Fruit fly (Drosophila melanogaster): ENCODE measurements around the gene CG14891.

CG14891 gene

DNA sequence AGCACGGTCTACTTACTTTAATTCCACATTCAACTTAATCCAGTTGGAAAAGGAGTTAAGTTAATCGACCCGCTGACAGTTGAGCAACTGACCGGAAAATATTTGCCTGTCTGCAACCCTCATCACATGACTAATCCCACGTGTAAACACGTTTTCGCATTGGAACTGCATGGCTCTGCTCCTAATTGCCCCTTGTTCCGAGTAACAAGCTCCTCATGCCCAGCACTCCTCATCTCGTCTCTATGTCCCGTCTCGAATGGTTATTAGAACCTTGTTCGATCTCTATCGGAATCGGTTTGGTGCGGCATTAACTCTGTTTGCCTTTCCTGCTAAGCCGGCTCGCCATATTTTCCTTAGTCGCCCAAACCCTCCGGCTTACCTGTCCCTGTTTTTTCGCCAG is 45.1 kb upstream of the CG14891 start:
- TF ChIP-seq CG14050 (GFP tag; IDR thresholded peaks at IDR 0.05) (no peak), D (optimal IDR thresholded peaks at IDR 0.05) (peak; percentile 21), D (GFP tag; optimal IDR thresholded peaks at IDR 0.05) (no peak), CG6272 (GFP tag; IDR thresholded peaks at IDR 0.05) (no peak), tll (GFP tag; optimal IDR thresholded peaks at IDR 0.05) (peak in 1 of 2 experiments; percentile 50), Pdp1 (GFP tag; optimal IDR thresholded peaks at IDR 0.05) (no peak), zen (tag; optimal IDR thresholded peaks at IDR 0.05) (peak; percentile 96), Med (GFP tag) (peak; percentile 24), Elba2 (GFP tag; optimal IDR thresholded peaks at IDR 0.05) (peak; percentile 39), CoRest (tag; optimal IDR thresholded peaks at IDR 0.05) (no peak), CG6791 (GFP tag; IDR thresholded peaks at IDR 0.05; ENCODE audit: partially characterized antibody) (0 out of 3 replicates have a peak, but pooled peaks have one; percentile 12)

DNA sequence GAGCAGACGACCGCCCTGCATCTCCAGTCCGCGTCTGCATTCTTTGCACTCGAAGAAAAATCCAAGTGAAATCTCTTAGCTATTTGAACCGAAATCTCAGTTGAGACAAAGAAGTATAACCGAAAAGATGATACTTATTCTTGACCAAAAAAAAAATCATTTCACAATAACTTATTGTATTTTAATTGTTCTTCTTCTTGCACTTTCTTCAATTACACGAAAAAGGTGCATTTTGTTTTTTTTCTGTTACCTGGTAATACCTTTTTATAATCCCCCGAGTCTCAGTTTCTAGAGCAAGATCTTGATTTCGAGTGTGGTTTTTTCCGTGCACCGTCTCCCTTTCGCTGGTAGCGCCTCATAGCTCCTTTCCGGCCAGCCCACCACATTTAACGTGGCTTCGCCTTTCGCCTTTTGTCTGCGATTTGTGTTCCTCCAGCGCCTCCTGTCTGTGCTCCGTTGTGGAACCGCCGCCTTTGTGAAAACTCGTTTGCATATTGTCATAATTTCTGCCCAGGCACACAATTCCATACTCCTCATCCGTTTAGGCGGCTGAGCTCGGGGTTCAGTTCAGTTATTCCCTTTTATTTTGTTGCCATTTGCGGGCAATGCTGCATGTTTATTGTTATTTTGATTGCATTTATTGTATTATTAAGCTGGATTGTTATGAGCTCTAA is 44.5 kb upstream of the CG14891 start:
- TF ChIP-seq CG14710 (tag; optimal IDR thresholded peaks at IDR 0.05): peak; percentile 26
- no peak for TF ChIP-seq Six4 (GFP tag; optimal IDR thresholded peaks at IDR 0.05)
- no peak for TF ChIP-seq CG30020 (tag; optimal IDR thresholded peaks at IDR 0.05)
- TF ChIP-seq ken (GFP tag; IDR thresholded peaks at IDR 0.05): 0 out of 3 replicates have a peak, but pooled peaks have one; percentile 22
- TF ChIP-seq Xrp1 (GFP tag; IDR thresholded peaks at IDR 0.05): no peak
- TF ChIP-seq CG14050 (GFP tag; IDR thresholded peaks at IDR 0.05): no peak
- no peak for TF ChIP-seq CG18619 (GFP tag; optimal IDR thresholded peaks at IDR 0.05)
- TF ChIP-seq sqz (GFP tag; optimal IDR thresholded peaks at IDR 0.05): peak; percentile 32
- TF ChIP-seq CG4404 (GFP tag; IDR thresholded peaks at IDR 0.05): no peak
- peak; percentile 36 for TF ChIP-seq sens (GFP tag)
- no peak for TF ChIP-seq run (tag; optimal IDR thresholded peaks at IDR 0.05)
- no peak for TF ChIP-seq gfzf (GFP tag; optimal IDR thresholded peaks at IDR 0.05)
- no peak for TF ChIP-seq Optix (GFP tag; IDR thresholded peaks at IDR 0.05)
- TF ChIP-seq CG12299 (tag; optimal IDR thresholded peaks at IDR 0.05): no peak
- no peak for TF ChIP-seq Gsc (GFP tag; IDR thresholded peaks at IDR 0.05)
- peak; percentile 5 for TF ChIP-seq phol (tag; optimal IDR thresholded peaks at IDR 0.05)
- peak; percentile 56 for TF ChIP-seq nom (GFP tag; optimal IDR thresholded peaks at IDR 0.05)
- no peak for TF ChIP-seq Bteb2 (GFP tag; optimal IDR thresholded peaks at IDR 0.05)
- TF ChIP-seq CG17912 (GFP tag; optimal IDR thresholded peaks at IDR 0.05): no peak
- no peak for TF ChIP-seq CG7372 (GFP tag; IDR thresholded peaks at IDR 0.05)
- TF ChIP-seq CG3281 (GFP tag; optimal IDR thresholded peaks at IDR 0.05): no peak
- TF ChIP-seq Bdp1 (GFP tag; optimal IDR thresholded peaks at IDR 0.05): no peak
- TF ChIP-seq CG11456 (GFP tag; IDR thresholded peaks at IDR 0.05): no peak
- peak; percentile 18 for TF ChIP-seq Med (GFP tag)
- no peak for TF ChIP-seq hbn (GFP tag; IDR thresholded peaks at IDR 0.05; ENCODE audit: partially characterized antibody)
- no peak for TF ChIP-seq mld (GFP tag; IDR thresholded peaks at IDR 0.05; ENCODE audit: partially characterized antibody)
- peak; percentile 41 for TF ChIP-seq CG9727 (GFP tag; optimal IDR thresholded peaks at IDR 0.05)
- no peak for TF ChIP-seq CG7786 (GFP tag; optimal IDR thresholded peaks at IDR 0.05)
- TF ChIP-seq bsh (GFP tag; optimal IDR thresholded peaks at IDR 0.05): peak in 1 of 2 experiments; percentile 66
- TF ChIP-seq pros (GFP tag; optimal IDR thresholded peaks at IDR 0.05): peak; percentile 48
- no peak for TF ChIP-seq CG1602 (GFP tag; optimal IDR thresholded peaks at IDR 0.05)
- TF ChIP-seq zf30C (GFP tag; optimal IDR thresholded peaks at IDR 0.05): peak; percentile 44
- TF ChIP-seq CG8359 (GFP tag; optimal IDR thresholded peaks at IDR 0.05; ENCODE audit: borderline replicate concordance): no peak
- no peak for TF ChIP-seq TFAM (GFP tag; optimal IDR thresholded peaks at IDR 0.05)
- TF ChIP-seq so (GFP tag; IDR thresholded peaks at IDR 0.05): no peak
- TF ChIP-seq zfh2 (GFP tag; optimal IDR thresholded peaks at IDR 0.05): no peak
- no peak for TF ChIP-seq CG8089 (GFP tag; optimal IDR thresholded peaks at IDR 0.05)
- TF ChIP-seq klu (GFP tag; IDR thresholded peaks at IDR 0.05): no peak
- peak; percentile 3 for TF ChIP-seq CG17385 (GFP tag; optimal IDR thresholded peaks at IDR 0.05)
- TF ChIP-seq Ets65A (GFP tag): peak; percentile 90

Measured in whole organism, embryonic.